Worm (Caenorhabditis elegans): ENCODE measurements around the gene sra-26.

DNA sequence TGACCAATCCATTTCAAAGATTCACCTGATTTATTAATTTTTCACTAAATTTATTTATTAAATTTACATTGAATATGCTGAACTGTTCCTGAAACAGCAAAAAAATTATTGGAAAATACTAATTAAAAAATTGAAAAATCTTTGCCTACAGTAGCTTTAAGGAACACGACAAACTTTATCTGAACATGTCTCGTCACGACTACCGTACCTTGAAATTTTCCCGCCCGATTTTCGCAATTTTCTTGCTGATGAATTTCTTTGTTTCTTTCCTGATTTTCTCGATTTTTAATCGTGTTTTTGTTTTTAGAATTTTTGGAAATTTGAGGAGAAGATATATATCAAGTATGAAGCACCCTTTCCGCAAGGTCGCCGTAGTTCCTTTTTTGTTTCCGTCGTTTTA, 31.3 kb upstream of the sra-26 start:
- no peak for TF ChIP-seq him-1 (tag; optimal IDR thresholded peaks at IDR 0.05)
- TF ChIP-seq W03F9.2 (tag; optimal IDR thresholded peaks at IDR 0.05): no peak
- TF ChIP-seq dao-5 (tag; optimal IDR thresholded peaks at IDR 0.05): no peak
